Worm (Caenorhabditis elegans): ENCODE data around the gene sph-1.

- TF ChIP-seq ztf-29 (GFP tag; IDR thresholded peaks at IDR 0.05) (no peak), flt-1 (GFP tag; IDR thresholded peaks at IDR 0.05) (no peak), T22C8.4 (GFP tag; IDR thresholded peaks at IDR 0.05) (no peak), klf-2 (GFP tag; conservative IDR thresholded peaks at IDR 0.05) (no peak), ref-1 (GFP tag; conservative IDR thresholded peaks at IDR 0.05) (no peak), ztf-23 (GFP tag; IDR thresholded peaks at IDR 0.05) (no peak), cog-1 (tag; optimal IDR thresholded peaks at IDR 0.05) (no peak)
Observed at ce11 chrIV:8112646-8113045, 20.7 kb downstream of the sph-1 start.
